Fruit fly (Drosophila melanogaster) whole organism, adult: ENCODE results near the gene CG6154.

Experiments
- CG11617 ChIP-seq: fragments of 200-800 bp; sonication (Bioruptor generic); optimal IDR thresholded peaks from 2 replicates; lab custom pipeline; 2017; ENCODE audit warnings: mild to moderate bottlenecking, missing biosample characterization, missing genetic modification reagents, missing genetic modification characterization
- CG12768 ChIP-seq: fragments of 200-800 bp; sonication (Bioruptor generic); optimal IDR thresholded peaks from 2 replicates; lab custom pipeline; 2017; ENCODE audit warnings: missing biosample characterization, missing genetic modification characterization, mild to moderate bottlenecking, moderate library complexity, missing genetic modification reagents
- CG14711 ChIP-seq: fragments of 200-800 bp; sonication (Bioruptor generic); optimal IDR thresholded peaks from 2 replicates; lab custom pipeline; 2018; ENCODE audit warnings: missing biosample characterization, mild to moderate bottlenecking, missing genetic modification characterization, moderate library complexity
- CG1620 ChIP-seq: fragments of 200-800 bp; sonication (Bioruptor generic); optimal IDR thresholded peaks from 2 replicates; lab custom pipeline; 2016; ENCODE audit warnings: missing biosample characterization, missing genetic modification characterization
- CG33017 ChIP-seq: fragments of 200-800 bp; sonication (Bioruptor generic); optimal IDR thresholded peaks from 2 replicates; lab custom pipeline; 2018; ENCODE audit warnings: missing biosample characterization, mild to moderate bottlenecking, missing genetic modification characterization, moderate library complexity
- CG5204 ChIP-seq: fragments of 200-800 bp; sonication (Bioruptor generic); optimal IDR thresholded peaks from 2 replicates; lab custom pipeline; 2016; ENCODE audit warnings: missing biosample characterization, missing genetic modification characterization
- CG7045 ChIP-seq: fragments of 200-800 bp; sonication (Bioruptor generic); optimal IDR thresholded peaks from 2 replicates; lab custom pipeline; 2017; ENCODE audit warnings: missing biosample characterization, mild to moderate bottlenecking, missing genetic modification characterization
- CG7101 ChIP-seq: fragments of 200-800 bp; sonication (Bioruptor generic); optimal IDR thresholded peaks from 2 replicates; lab custom pipeline; 2018; ENCODE audit warnings: missing biosample characterization, mild to moderate bottlenecking, missing genetic modification characterization, moderate library complexity
- Clk ChIP-seq: fragments of 200-800 bp; sonication (Bioruptor generic); optimal IDR thresholded peaks from 2 replicates; lab custom pipeline; 2017; ENCODE audit warnings: missing biosample characterization, missing genetic modification characterization
- Crg-1 ChIP-seq: fragments of 200-800 bp; sonication (Bioruptor generic); optimal IDR thresholded peaks from 2 replicates; lab custom pipeline; 2016; ENCODE audit warnings: missing biosample characterization, missing genetic modification characterization
- Hr96 ChIP-seq: fragments of 200-800 bp; sonication (Bioruptor generic); optimal IDR thresholded peaks from 2 replicates; lab custom pipeline; 2016; ENCODE audit warnings: missing biosample characterization, missing genetic modification characterization
- Mnt ChIP-seq: fragments of 200-800 bp; sonication (Bioruptor generic); optimal IDR thresholded peaks from 2 replicates; lab custom pipeline; 2016; ENCODE audit warnings: missing biosample characterization, mild to moderate bottlenecking, missing genetic modification characterization
- bab1 ChIP-seq: fragments of 200-800 bp; sonication (Bioruptor generic); optimal IDR thresholded peaks from 3 replicates; lab custom pipeline; 2019; ENCODE audit warnings: missing biosample characterization, mild to moderate bottlenecking, missing genetic modification characterization, moderate library complexity
- cic ChIP-seq: fragments of 200-800 bp; sonication (Bioruptor generic); optimal IDR thresholded peaks from 2 replicates; lab custom pipeline; 2017; ENCODE audit warnings: missing biosample characterization, mild to moderate bottlenecking, missing genetic modification characterization, moderate library complexity
- cnc ChIP-seq, 2 experiments: fragments of >200 bp; optimal IDR thresholded peaks; 2 replicates each; lab custom pipeline; 2017
- kay ChIP-seq: fragments of 200-800 bp; sonication (Bioruptor generic); peaks from one replicate; lab custom pipeline; 2016; ENCODE audit warnings: missing biosample characterization, missing genetic modification characterization, borderline replicate concordance
- ovo ChIP-seq: fragments of 200-800 bp; sonication (Bioruptor generic); optimal IDR thresholded peaks from 2 replicates; lab custom pipeline; 2016; ENCODE audit warnings: missing biosample characterization, missing genetic modification characterization
- pad ChIP-seq: fragments of 200-800 bp; sonication (Bioruptor generic); optimal IDR thresholded peaks from 3 replicates; lab custom pipeline; 2017; ENCODE audit warnings: missing biosample characterization, missing genetic modification characterization, mild to moderate bottlenecking, moderate library complexity, missing genetic modification reagents
- tj ChIP-seq: fragments of 200-800 bp; sonication (Bioruptor generic); optimal IDR thresholded peaks from 3 replicates; lab custom pipeline; 2017; ENCODE audit warnings: missing biosample characterization, mild to moderate bottlenecking, missing genetic modification characterization, moderate library complexity
- toe ChIP-seq: fragments of 200-800 bp; sonication (Bioruptor generic); optimal IDR thresholded peaks from 2 replicates; lab custom pipeline; 2016; ENCODE audit warnings: missing biosample characterization, missing genetic modification characterization

The CG6154 gene

DNA sequence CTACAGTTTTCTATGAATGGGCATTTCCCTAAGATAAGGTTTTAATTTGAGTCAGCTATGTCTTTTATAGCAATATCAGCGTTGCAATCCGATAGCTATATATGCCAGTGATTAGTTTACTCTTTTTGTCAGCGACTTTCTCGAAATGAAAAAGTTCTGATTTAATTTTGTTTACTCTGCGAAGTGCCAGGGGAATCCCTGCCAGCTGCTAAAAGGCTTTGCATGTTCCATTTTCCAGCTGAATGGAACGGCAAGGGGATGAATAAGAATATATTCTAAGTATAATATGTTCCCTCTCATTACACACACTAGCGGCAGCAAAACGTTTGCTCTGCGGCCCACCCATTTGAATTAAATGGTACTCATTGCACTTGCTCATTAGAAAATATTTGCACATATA, 12.6 kb upstream of the CG6154 start:
- TF ChIP-seq CG14711 (tag; lab: Kevin White, UChicago) (no peak), kay (peak; percentile 51)

DNA sequence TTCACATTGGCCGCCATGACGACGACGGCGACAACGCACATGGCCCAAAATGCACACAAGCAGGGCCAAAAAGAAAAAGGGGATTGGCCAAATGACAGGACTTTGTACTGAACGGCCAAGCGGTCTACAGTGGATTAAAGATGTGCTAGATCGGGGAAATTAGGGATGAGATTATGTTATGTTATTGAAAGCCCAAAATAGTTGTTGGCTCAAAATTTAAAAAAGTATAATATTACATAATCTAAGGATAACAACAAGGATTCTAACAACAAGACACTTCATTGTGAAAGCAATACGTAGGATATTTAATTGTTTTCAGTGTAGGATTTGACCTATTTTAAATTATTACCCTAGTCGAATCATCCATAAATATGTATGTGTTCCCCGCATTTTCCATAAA, 10.7 kb upstream of the CG6154 start:
- TF ChIP-seq bab1 (GFP tag; lab: Kevin White, UChicago) (no peak), tj (no peak), cic (GFP tag; lab: Kevin White, UChicago) (no peak), CG11617 (GFP tag; lab: Kevin White, UChicago) (no peak), CG33017 (tag; lab: Kevin White, UChicago) (no peak)

DNA sequence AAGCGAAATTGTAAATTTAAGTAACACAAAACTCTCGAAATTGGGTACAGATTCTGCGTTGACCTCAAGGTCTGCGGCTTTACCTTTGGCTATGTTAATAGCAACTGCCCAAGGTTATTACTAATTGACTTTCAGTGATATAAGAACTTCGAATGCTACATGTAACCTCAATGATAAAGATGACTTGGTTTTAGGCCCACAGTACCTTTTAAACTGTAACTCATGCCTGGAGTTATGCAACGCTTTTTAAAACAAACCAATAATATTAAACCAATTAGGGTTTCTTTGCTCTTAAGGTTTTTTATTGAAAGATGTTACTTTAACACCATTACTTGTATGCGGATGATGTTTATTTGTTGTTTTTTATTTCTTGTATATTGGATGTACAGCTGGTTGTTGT, 8.7 kb upstream of the CG6154 start:
- no peak for TF ChIP-seq Hr96 (GFP tag; lab: Kevin White, UChicago)
- TF ChIP-seq Clk (GFP tag; lab: Kevin White, UChicago) = no peak
- no peak for TF ChIP-seq CG7045
- TF ChIP-seq cic (GFP tag; lab: Kevin White, UChicago) = no peak
- no peak for TF ChIP-seq Crg-1 (GFP tag; lab: Kevin White, UChicago)
- TF ChIP-seq kay = no peak
- TF ChIP-seq CG7101 (tag; lab: Kevin White, UChicago) = no peak
- no peak for TF ChIP-seq CG11617 (GFP tag; lab: Kevin White, UChicago)
- no peak for TF ChIP-seq CG5204 (GFP tag; lab: Kevin White, UChicago)
- TF ChIP-seq toe (GFP tag; lab: Kevin White, UChicago) = no peak
- TF ChIP-seq CG12768 (GFP tag; lab: Kevin White, UChicago) = no peak
- no peak for TF ChIP-seq CG33017 (tag; lab: Kevin White, UChicago)
- TF ChIP-seq Mnt (GFP tag; lab: Kevin White, UChicago) = no peak
- no peak for TF ChIP-seq pad (GFP tag; lab: Kevin White, UChicago)
- TF ChIP-seq ovo (GFP tag; lab: Kevin White, UChicago) = no peak
- TF ChIP-seq CG14711 (tag; lab: Kevin White, UChicago) = no peak
- TF ChIP-seq cnc (optimal IDR thresholded peaks at IDR 0.05; lab: Kevin White, UChicago) = no peak
- TF ChIP-seq tj = no peak

DNA sequence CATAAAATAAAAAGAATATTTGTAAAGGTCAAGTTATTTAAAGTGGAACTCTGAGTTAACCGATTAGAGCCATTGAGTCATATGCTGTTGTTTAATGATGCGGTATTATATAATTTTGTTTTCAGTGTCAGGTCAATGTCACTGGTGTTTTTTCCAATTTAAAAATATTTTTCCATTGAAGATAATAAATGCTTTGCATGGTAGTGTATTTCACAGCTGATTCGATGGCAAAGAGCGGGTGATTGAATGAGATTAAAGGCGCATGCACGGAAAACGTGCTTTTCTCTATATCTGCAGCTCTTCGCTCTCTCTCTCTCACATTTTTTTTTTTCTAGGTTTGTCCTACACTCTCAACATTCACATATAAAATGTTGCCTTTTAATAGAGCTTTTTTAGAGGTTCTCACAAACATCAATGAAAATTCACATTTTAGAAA, 4.1 kb upstream of the CG6154 start:
- TF ChIP-seq cic (GFP tag; lab: Kevin White, UChicago) = no peak
- peak; percentile 64 for TF ChIP-seq Mnt (GFP tag; lab: Kevin White, UChicago)
- TF ChIP-seq kay = peak; percentile 88

DNA sequence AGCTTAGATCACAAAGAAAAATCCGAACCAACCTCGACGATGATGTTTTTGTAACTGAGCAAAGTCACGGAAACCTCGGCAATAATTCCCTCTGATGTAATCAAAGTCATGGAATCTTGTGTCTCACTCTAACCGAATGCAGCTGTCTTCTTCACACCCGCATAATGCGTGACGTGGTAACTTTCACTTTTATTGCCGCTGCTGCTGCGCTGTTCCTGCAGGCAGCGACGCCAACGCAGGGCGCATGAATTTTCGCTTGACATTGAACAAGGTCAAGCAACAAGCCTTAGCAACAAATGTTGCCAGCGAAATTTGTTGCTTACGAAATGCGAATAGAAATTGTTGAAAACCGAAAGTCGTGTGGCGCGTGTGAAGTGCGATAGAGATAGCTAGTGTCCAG, 3.5 kb upstream of the CG6154 start:
- TF ChIP-seq toe (GFP tag; lab: Kevin White, UChicago) (no peak), cnc (optimal IDR thresholded peaks at IDR 0.05; lab: Kevin White, UChicago) (no peak), Clk (GFP tag; lab: Kevin White, UChicago) (peak; percentile 14), CG7045 (peak; percentile 61), CG1620 (GFP tag; lab: Kevin White, UChicago) (no peak), CG12768 (GFP tag; lab: Kevin White, UChicago) (peak; percentile 66), Hr96 (GFP tag; lab: Kevin White, UChicago) (no peak), cic (GFP tag; lab: Kevin White, UChicago) (peak; percentile 58), Mnt (GFP tag; lab: Kevin White, UChicago) (no peak), tj (no peak), CG14711 (tag; lab: Kevin White, UChicago) (no peak)

dm6 chr3R:26259863-26260262, 2.6 kb upstream of the CG6154 start:
- no peak for TF ChIP-seq Clk (GFP tag; lab: Kevin White, UChicago)
- TF ChIP-seq CG12768 (GFP tag; lab: Kevin White, UChicago) = peak; percentile 59

DNA sequence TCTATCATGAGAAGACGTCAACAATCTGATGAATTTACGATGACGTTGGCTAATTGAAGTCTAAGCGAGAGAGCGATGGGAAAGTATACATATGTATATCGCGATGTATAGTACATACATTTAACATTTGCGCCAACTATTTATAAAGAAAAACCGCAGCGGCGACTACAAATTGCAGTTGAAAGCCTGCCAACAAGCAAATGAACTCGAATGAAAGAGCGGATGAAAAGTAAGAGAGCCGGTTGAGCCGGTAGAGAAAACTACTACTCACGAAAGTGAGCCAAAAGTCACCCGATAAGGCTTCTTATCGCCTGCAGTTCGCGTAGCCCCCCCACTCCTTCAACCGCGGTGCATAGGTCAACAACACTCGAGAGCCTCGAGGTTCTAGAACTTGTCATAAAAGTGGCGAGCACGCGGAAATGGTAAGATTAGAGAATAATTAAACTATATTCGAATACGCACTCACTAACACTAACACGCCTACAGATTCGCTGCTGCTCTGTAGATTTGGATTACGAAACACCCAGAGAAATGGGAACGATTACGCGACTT, 1.7 kb upstream of the CG6154 start:
- TF ChIP-seq CG33017 (tag; lab: Kevin White, UChicago) = peak; percentile 20
- no peak for TF ChIP-seq pad (GFP tag; lab: Kevin White, UChicago)
- TF ChIP-seq Clk (GFP tag; lab: Kevin White, UChicago) = peak; percentile 52
- TF ChIP-seq kay = peak; percentile 95
- TF ChIP-seq CG7101 (tag; lab: Kevin White, UChicago) = peak; percentile 43
- TF ChIP-seq Crg-1 (GFP tag; lab: Kevin White, UChicago) = peak; percentile 53
- TF ChIP-seq cnc (optimal IDR thresholded peaks at IDR 0.05; lab: Kevin White, UChicago) = no peak
- TF ChIP-seq CG5204 (GFP tag; lab: Kevin White, UChicago) = no peak
- peak; percentile 90 for TF ChIP-seq cic (GFP tag; lab: Kevin White, UChicago)
- TF ChIP-seq Mnt (GFP tag; lab: Kevin White, UChicago) = peak; percentile 50
- TF ChIP-seq toe (GFP tag; lab: Kevin White, UChicago) = peak; percentile 80
- TF ChIP-seq bab1 (GFP tag; lab: Kevin White, UChicago) = no peak
- peak; percentile 76 for TF ChIP-seq CG7045
- TF ChIP-seq CG11617 (GFP tag; lab: Kevin White, UChicago) = peak; percentile 61
- TF ChIP-seq CG14711 (tag; lab: Kevin White, UChicago) = no peak
- TF ChIP-seq ovo (GFP tag; lab: Kevin White, UChicago) = no peak
- peak; percentile 69 for TF ChIP-seq tj
- TF ChIP-seq CG12768 (GFP tag; lab: Kevin White, UChicago) = peak; percentile 95
- no peak for TF ChIP-seq CG1620 (GFP tag; lab: Kevin White, UChicago)
- peak; percentile 68 for TF ChIP-seq Hr96 (GFP tag; lab: Kevin White, UChicago)
